Worm (Caenorhabditis elegans) whole organism, L4 larva: ENCODE results near the gene mre-11.

ENCODE experiments used
- daf-12 ChIP-seq: fragments of 150-350 bp; optimal IDR thresholded peaks from 2 replicates; lab custom pipeline; 2014; ENCODE audit warnings: missing biosample characterization, missing genetic modification reagents, missing genetic modification characterization
- fos-1 ChIP-seq: fragments of 150-350 bp; optimal IDR thresholded peaks from 2 replicates; lab custom pipeline; 2014; ENCODE audit warnings: missing biosample characterization, missing genetic modification characterization
- lin-15B ChIP-seq: fragments of 150-350 bp; sonication (generic microtip); optimal IDR thresholded peaks from 3 replicates; lab custom pipeline; 2014; ENCODE audit warnings: missing biosample characterization, missing genetic modification characterization
- madf-9 ChIP-seq: fragments of 200-800 bp; sonication (Bioruptor generic); conservative IDR thresholded peaks from 2 replicates; pipeline ENCODE4 v1.3.6; 2022; ENCODE audit warnings: missing genetic modification reagents, missing genetic modification characterization, missing compliant biosample characterization
- nhr-25 ChIP-seq: sonication (generic microtip); optimal IDR thresholded peaks from 2 replicates; lab custom pipeline; 2017; ENCODE audit warnings: missing genetic modification characterization, mild to moderate bottlenecking, missing compliant biosample characterization, antibody characterized with exemption, moderate library complexity, borderline replicate concordance; ENCODE audit not compliant: insufficient read depth
- zag-1 ChIP-seq: fragments of 150-350 bp; optimal IDR thresholded peaks from 2 replicates; lab custom pipeline; 2014; ENCODE audit warnings: missing biosample characterization, missing genetic modification characterization

- TF ChIP-seq lin-15B (tag; lab: Kevin White, UChicago) (no peak), fos-1 (tag; lab: Kevin White, UChicago) (no peak), zag-1 (tag; lab: Kevin White, UChicago) (no peak), daf-12 (no peak), madf-9 (GFP tag; lab: Robert Waterston, UW) (no peak), nhr-25 (tag; lab: Kevin White, UChicago) (no peak)
Observed at ce11 chrV:10762695-10763094, 26.0 kb upstream of the mre-11 start, which contains the start of gene sre-6.
